Fruit fly (Drosophila melanogaster): Measurements from ENCODE around the gene NSD.

NSD gene

dm6 chr3R:27920883-27921282, 16.8 kb downstream of the NSD start, which contains the start of gene CG12259:
Gene CG12259, minus strand, starts transcription at chr3R:27921089.
- no peak for TF ChIP-seq psq (optimal IDR thresholded peaks at IDR 0.05)
- TF ChIP-seq h (optimal IDR thresholded peaks at IDR 0.05) = no peak
- no peak for TF ChIP-seq ttk (optimal IDR thresholded peaks at IDR 0.05)
- no peak for TF ChIP-seq Sin3A (optimal IDR thresholded peaks at IDR 0.05)
- no peak for TF ChIP-seq insv (optimal IDR thresholded peaks at IDR 0.05)
- TF ChIP-seq Myc (optimal IDR thresholded peaks at IDR 0.05) = no peak

- TF ChIP-seq h (optimal IDR thresholded peaks at IDR 0.05) (no peak), Myc (optimal IDR thresholded peaks at IDR 0.05) (no peak), ttk (optimal IDR thresholded peaks at IDR 0.05) (no peak), insv (optimal IDR thresholded peaks at IDR 0.05) (no peak), psq (optimal IDR thresholded peaks at IDR 0.05) (no peak), Sin3A (optimal IDR thresholded peaks at IDR 0.05) (no peak)
Measured at dm6 chr3R:27919385-27919789, 18.3 kb downstream of the NSD start, which contains the start of gene Boh1. Gene Boh1, minus strand, starts transcription at chr3R:27919460.

- TF ChIP-seq psq (optimal IDR thresholded peaks at IDR 0.05) (no peak), ttk (optimal IDR thresholded peaks at IDR 0.05) (no peak), h (optimal IDR thresholded peaks at IDR 0.05) (no peak), insv (optimal IDR thresholded peaks at IDR 0.05) (no peak), Sin3A (optimal IDR thresholded peaks at IDR 0.05) (no peak), Myc (optimal IDR thresholded peaks at IDR 0.05) (no peak)
Measured at dm6 chr3R:27916355-27917019, 21.2 kb downstream of the NSD start, which contains the start of the genes CG5003 and mRpS22. Gene CG5003, minus strand, starts transcription at chr3R:27916516. Gene mRpS22, plus strand, starts transcription at chr3R:27916908.

dm6 chr3R:27912147-27912546, 25.5 kb downstream of the NSD start, which contains the start of gene mil:
Gene mil, plus strand, starts transcription at chr3R:27912447.
- TF ChIP-seq Sin3A (optimal IDR thresholded peaks at IDR 0.05) (no peak), h (optimal IDR thresholded peaks at IDR 0.05) (no peak), ttk (optimal IDR thresholded peaks at IDR 0.05) (no peak), insv (optimal IDR thresholded peaks at IDR 0.05) (no peak), Myc (optimal IDR thresholded peaks at IDR 0.05) (no peak), psq (optimal IDR thresholded peaks at IDR 0.05) (no peak)

dm6 chr3R:27905695-27906094, 32.0 kb downstream of the NSD start, which contains the start of gene CG34353:
Gene CG34353, minus strand, starts transcription at chr3R:27905843.
- TF ChIP-seq insv (optimal IDR thresholded peaks at IDR 0.05) (no peak), psq (optimal IDR thresholded peaks at IDR 0.05) (no peak), Myc (optimal IDR thresholded peaks at IDR 0.05) (no peak), ttk (optimal IDR thresholded peaks at IDR 0.05) (no peak), h (optimal IDR thresholded peaks at IDR 0.05) (no peak), Sin3A (optimal IDR thresholded peaks at IDR 0.05) (no peak)

dm6 chr3R:27888110-27888509, 49.5 kb downstream of the NSD start:
- no peak for TF ChIP-seq Myc (optimal IDR thresholded peaks at IDR 0.05)
- no peak for TF ChIP-seq h (optimal IDR thresholded peaks at IDR 0.05)
- TF ChIP-seq psq (optimal IDR thresholded peaks at IDR 0.05) = no peak
- no peak for TF ChIP-seq insv (optimal IDR thresholded peaks at IDR 0.05)
- no peak for TF ChIP-seq ttk (optimal IDR thresholded peaks at IDR 0.05)
- TF ChIP-seq Sin3A (optimal IDR thresholded peaks at IDR 0.05) = no peak

Data from Kc167 (cell line).